Worm (Caenorhabditis elegans) whole organism, L4 larva: ENCODE measurements around the gene glc-4.

ENCODE experiments used
- D1046.2 ChIP-seq: fragments of 200-800 bp; sonication (Bioruptor generic); IDR thresholded peaks from 2 replicates; pipeline ENCODE4 v1.3.6; 2022; ENCODE audit warnings: missing genetic modification characterization, missing compliant biosample characterization
- F10B5.3 ChIP-seq: sonication (generic microtip); optimal IDR thresholded peaks from 2 replicates; lab custom pipeline; 2016; ENCODE audit warnings: mild to moderate bottlenecking, missing genetic modification characterization, missing compliant biosample characterization
- F26F4.8 ChIP-seq: fragments of 200-800 bp; sonication (Bioruptor generic); conservative IDR thresholded peaks from 2 replicates; pipeline ENCODE4 v1.3.6; 2022; ENCODE audit warnings: missing genetic modification characterization, missing compliant biosample characterization
- F37D6.2 ChIP-seq: sonication (generic microtip); optimal IDR thresholded peaks from 2 replicates; lab custom pipeline; 2016; ENCODE audit warnings: mild to moderate bottlenecking, missing genetic modification characterization, missing compliant biosample characterization
- F44E2.7 ChIP-seq: fragments of 200-800 bp; sonication (Bioruptor generic); IDR thresholded peaks from 2 replicates; pipeline ENCODE4 v2.1.2; 2022; ENCODE audit warnings: missing genetic modification characterization, missing compliant biosample characterization
- R02D3.7 ChIP-seq: fragments of 150-350 bp; sonication (generic microtip); optimal IDR thresholded peaks from 3 replicates; lab custom pipeline; 2014; ENCODE audit warnings: missing biosample characterization, missing genetic modification characterization
- Y105C5A.15 ChIP-seq: fragments of 200-800 bp; sonication (Bioruptor generic); IDR thresholded peaks from 2 replicates; pipeline ENCODE4 v1.3.6; 2022; ENCODE audit warnings: missing genetic modification characterization, missing compliant biosample characterization
- aha-1 ChIP-seq: fragments of 150-350 bp; peaks from one replicate; lab custom pipeline; 2014; ENCODE audit warnings: missing biosample characterization, missing genetic modification characterization
- ama-1 ChIP-seq: fragments of 150-350 bp; optimal IDR thresholded peaks from 2 replicates; lab custom pipeline; 2014; ENCODE audit warnings: inconsistent platforms, mixed read lengths
- attf-4 ChIP-seq: sonication (generic microtip); optimal IDR thresholded peaks from 3 replicates; lab custom pipeline; 2017; ENCODE audit warnings: missing biosample characterization, missing genetic modification characterization
- ceh-28 ChIP-seq: fragments of 150-350 bp; optimal IDR thresholded peaks from 2 replicates; lab custom pipeline; 2014; ENCODE audit warnings: missing biosample characterization, missing genetic modification reagents, missing genetic modification characterization
- ceh-32 ChIP-seq: sonication (generic microtip); optimal IDR thresholded peaks from 2 replicates; lab custom pipeline; 2016; ENCODE audit warnings: mild to moderate bottlenecking, missing genetic modification characterization, missing compliant biosample characterization; ENCODE audit not compliant: poor library complexity
- ctbp-1 ChIP-seq: fragments of 200-800 bp; sonication (Bioruptor generic); IDR thresholded peaks from 2 replicates; pipeline ENCODE4 v1.3.6; 2022; ENCODE audit warnings: missing genetic modification reagents, missing genetic modification characterization, missing compliant biosample characterization
- daf-12 ChIP-seq: fragments of 150-350 bp; optimal IDR thresholded peaks from 2 replicates; lab custom pipeline; 2014; ENCODE audit warnings: missing biosample characterization, missing genetic modification reagents, missing genetic modification characterization
- dmd-6 ChIP-seq: fragments of 200-800 bp; sonication (Bioruptor generic); IDR thresholded peaks from 2 replicates; pipeline ENCODE4 v1.3.6; 2022; ENCODE audit warnings: missing genetic modification reagents, missing genetic modification characterization, missing compliant biosample characterization
- dmd-8 ChIP-seq: fragments of 200-800 bp; sonication (Bioruptor generic); IDR thresholded peaks from 2 replicates; pipeline ENCODE4 v1.3.6; 2022; ENCODE audit warnings: missing genetic modification characterization, missing compliant biosample characterization
- dmd-9 ChIP-seq: fragments of 200-800 bp; sonication (Bioruptor generic); IDR thresholded peaks from 2 replicates; pipeline ENCODE4 v1.3.6; 2022; ENCODE audit warnings: missing genetic modification reagents, missing genetic modification characterization, missing compliant biosample characterization
- dpl-1 ChIP-seq: fragments of 150-350 bp; optimal IDR thresholded peaks from 2 replicates; lab custom pipeline; 2014; ENCODE audit warnings: missing biosample characterization, missing genetic modification reagents, missing genetic modification characterization
- duxl-1 ChIP-seq: sonication (generic microtip); optimal IDR thresholded peaks from 2 replicates; lab custom pipeline; 2016; ENCODE audit warnings: mild to moderate bottlenecking, missing genetic modification characterization, moderate library complexity, missing compliant biosample characterization; ENCODE audit not compliant: poor library complexity
- dve-1 ChIP-seq: sonication (generic microtip); optimal IDR thresholded peaks from 2 replicates; lab custom pipeline; 2017; ENCODE audit warnings: antibody characterized with exemption, mild to moderate bottlenecking, missing genetic modification characterization, missing compliant biosample characterization; ENCODE audit not compliant: insufficient read depth
- egl-27 ChIP-seq: sonication (generic microtip); optimal IDR thresholded peaks from 3 replicates; lab custom pipeline; 2017; ENCODE audit warnings: missing biosample characterization, missing genetic modification reagents, missing genetic modification characterization
- fkh-10 ChIP-seq: fragments of 150-350 bp; optimal IDR thresholded peaks from 2 replicates; lab custom pipeline; 2014; ENCODE audit warnings: missing biosample characterization, missing genetic modification reagents, missing genetic modification characterization
- fos-1 ChIP-seq: fragments of 150-350 bp; optimal IDR thresholded peaks from 2 replicates; lab custom pipeline; 2014; ENCODE audit warnings: missing biosample characterization, missing genetic modification characterization
- hlh-11 ChIP-seq: fragments of 200-800 bp; sonication (Bioruptor generic); optimal IDR thresholded peaks from 2 replicates; lab custom pipeline; 2018; ENCODE audit warnings: mild to moderate bottlenecking, missing genetic modification characterization, missing compliant biosample characterization
- hlh-30 ChIP-seq: sonication (generic microtip); optimal IDR thresholded peaks from 2 replicates; lab custom pipeline; 2017; ENCODE audit warnings: antibody characterized with exemption, mild to moderate bottlenecking, missing genetic modification characterization, missing compliant biosample characterization; ENCODE audit not compliant: insufficient read depth
- hmg-1.1 ChIP-seq: fragments of 200-800 bp; sonication (Bioruptor generic); IDR thresholded peaks from 2 replicates; pipeline ENCODE4 v1.3.6; 2022; ENCODE audit warnings: missing genetic modification reagents, missing genetic modification characterization, missing compliant biosample characterization
- lim-7 ChIP-seq: fragments of 200-800 bp; sonication (Bioruptor generic); IDR thresholded peaks from 2 replicates; pipeline ENCODE4 v1.3.6; 2022; ENCODE audit warnings: missing genetic modification characterization, missing compliant biosample characterization
- lin-15B ChIP-seq: fragments of 150-350 bp; sonication (generic microtip); optimal IDR thresholded peaks from 3 replicates; lab custom pipeline; 2014; ENCODE audit warnings: missing biosample characterization, missing genetic modification characterization
- lsy-2 ChIP-seq, 2 experiments: fragments of 150-350 bp in 1 of 2; sonication (generic microtip) in 1 of 2; optimal IDR thresholded peaks; 2 replicates each; lab custom pipeline; 2014 to 2017; ENCODE audit warnings: missing biosample characterization in 2 of 2, missing genetic modification characterization in 2 of 2
- madf-9 ChIP-seq: fragments of 200-800 bp; sonication (Bioruptor generic); conservative IDR thresholded peaks from 2 replicates; pipeline ENCODE4 v1.3.6; 2022; ENCODE audit warnings: missing genetic modification reagents, missing genetic modification characterization, missing compliant biosample characterization
- mdl-1 ChIP-seq, 2 experiments: fragments of 150-350 bp in 1 of 2; sonication (generic microtip) in 1 of 2; optimal IDR thresholded peaks; 2 replicates each; lab custom pipeline; 2014 to 2017; ENCODE audit warnings: missing biosample characterization in 2 of 2, missing genetic modification characterization in 2 of 2
- mep-1 ChIP-seq: fragments of 150-350 bp; sonication (generic microtip); optimal IDR thresholded peaks from 3 replicates; lab custom pipeline; 2014; ENCODE audit warnings: missing biosample characterization, missing genetic modification characterization
- mes-2 ChIP-seq: sonication (generic microtip); optimal IDR thresholded peaks from 2 replicates; lab custom pipeline; 2016; ENCODE audit warnings: missing genotype, mild to moderate bottlenecking, missing genetic modification characterization, missing compliant biosample characterization; ENCODE audit not compliant: poor library complexity, severe bottlenecking
- mxl-3 ChIP-seq: fragments of 200-800 bp; sonication (Bioruptor generic); optimal IDR thresholded peaks from 2 replicates; lab custom pipeline; 2018; ENCODE audit warnings: mild to moderate bottlenecking, missing genetic modification characterization, missing compliant biosample characterization
- nhr-102 ChIP-seq: sonication (generic microtip); optimal IDR thresholded peaks from 2 replicates; lab custom pipeline; 2016; ENCODE audit warnings: mild to moderate bottlenecking, missing genetic modification characterization, moderate library complexity, missing compliant biosample characterization
- nhr-25 ChIP-seq: sonication (generic microtip); optimal IDR thresholded peaks from 2 replicates; lab custom pipeline; 2017; ENCODE audit warnings: missing genetic modification characterization, mild to moderate bottlenecking, missing compliant biosample characterization, antibody characterized with exemption, moderate library complexity, borderline replicate concordance; ENCODE audit not compliant: insufficient read depth
- nhr-42 ChIP-seq: fragments of 200-800 bp; sonication (Bioruptor generic); IDR thresholded peaks from 2 replicates; pipeline ENCODE4 v1.3.6; 2022; ENCODE audit warnings: missing genetic modification characterization, missing compliant biosample characterization
- nhr-48 ChIP-seq: sonication (generic microtip); optimal IDR thresholded peaks from 2 replicates; lab custom pipeline; 2016; ENCODE audit warnings: mild to moderate bottlenecking, missing genetic modification characterization, missing compliant biosample characterization
- nhr-76 ChIP-seq: fragments of 150-350 bp; optimal IDR thresholded peaks from 2 replicates; lab custom pipeline; 2014; ENCODE audit warnings: missing biosample characterization, missing genetic modification characterization
- nhr-77 ChIP-seq: fragments of 150-350 bp; optimal IDR thresholded peaks from 2 replicates; lab custom pipeline; 2014; ENCODE audit warnings: missing biosample characterization, missing genetic modification characterization
- pqm-1 ChIP-seq: sonication (generic microtip); optimal IDR thresholded peaks from 2 replicates; lab custom pipeline; 2017; ENCODE audit warnings: missing biosample characterization, missing genetic modification characterization
- rbr-2 ChIP-seq: sonication (generic microtip); optimal IDR thresholded peaks from 2 replicates; lab custom pipeline; 2016; ENCODE audit warnings: missing genotype, missing genetic modification characterization, missing compliant biosample characterization
- saeg-2 ChIP-seq: fragments of 200-800 bp; sonication (Bioruptor generic); IDR thresholded peaks from 2 replicates; pipeline ENCODE4 v1.3.6; 2022; ENCODE audit warnings: missing genetic modification reagents, missing genetic modification characterization, missing compliant biosample characterization
- set-16 ChIP-seq: fragments of 200-800 bp; sonication (Bioruptor generic); IDR thresholded peaks from 2 replicates; pipeline ENCODE4 v1.3.6; 2022; ENCODE audit warnings: missing genetic modification reagents, missing genetic modification characterization, missing compliant biosample characterization
- skn-1 ChIP-seq: fragments of 150-350 bp; optimal IDR thresholded peaks from 2 replicates; lab custom pipeline; 2014; ENCODE audit warnings: missing biosample characterization, missing genetic modification characterization
- snpc-1.2 ChIP-seq: fragments of 200-800 bp; sonication (Bioruptor generic); IDR thresholded peaks from 2 replicates; pipeline ENCODE4 v1.3.6; 2022; ENCODE audit warnings: missing genetic modification reagents, missing genetic modification characterization, missing compliant biosample characterization
- snpc-4 ChIP-seq: fragments of 150-350 bp; optimal IDR thresholded peaks from 2 replicates; lab custom pipeline; 2014; ENCODE audit warnings: missing biosample characterization, missing genetic modification characterization
- tag-97 ChIP-seq: fragments of 200-800 bp; sonication (Bioruptor generic); IDR thresholded peaks from 2 replicates; pipeline ENCODE4 v1.3.6; 2022; ENCODE audit warnings: missing genetic modification characterization, missing compliant biosample characterization
- unc-130 ChIP-seq: sonication (generic microtip); optimal IDR thresholded peaks from 2 replicates; lab custom pipeline; 2016; ENCODE audit warnings: missing genetic modification reagents, missing genetic modification characterization, missing compliant biosample characterization
- vab-7 ChIP-seq: fragments of 200-800 bp; sonication (Bioruptor generic); IDR thresholded peaks from 2 replicates; pipeline ENCODE4 v1.3.6; 2022; ENCODE audit warnings: missing genetic modification reagents, missing genetic modification characterization, missing compliant biosample characterization
- zfp-2 ChIP-seq: sonication (generic microtip); optimal IDR thresholded peaks from 2 replicates; lab custom pipeline; 2016; ENCODE audit warnings: mild to moderate bottlenecking, missing genetic modification characterization, missing compliant biosample characterization
- zip-2 ChIP-seq: fragments of 150-350 bp; optimal IDR thresholded peaks from 2 replicates; lab custom pipeline; 2014; ENCODE audit warnings: missing biosample characterization, missing genetic modification characterization
- ztf-7 ChIP-seq: fragments of 150-350 bp; optimal IDR thresholded peaks from 2 replicates; lab custom pipeline; 2014; ENCODE audit warnings: missing biosample characterization, missing genetic modification characterization

The glc-4 gene

ce11 chrII:7155392-7155791, 19.4 kb downstream of the glc-4 start, which contains the start of gene C27H5.2:
TSS of gene C27H5.2 (plus strand) at chrII:7155581.
- TF ChIP-seq fkh-10 (no peak), mxl-3 (no peak), ctbp-1 (GFP tag; lab: Robert Waterston, UW) (no peak), mes-2 (tag; lab: Kevin White, UChicago) (peak; percentile 47), hlh-11 (tag; lab: Kevin White, UChicago) (peak; percentile 68), fos-1 (tag; lab: Kevin White, UChicago) (no peak), skn-1 (tag; lab: Kevin White, UChicago) (no peak), daf-12 (tag; lab: Kevin White, UChicago) (no peak), vab-7 (no peak), lin-15B (no peak), egl-27 (tag; lab: Kevin White, UChicago) (no peak), R02D3.7 (tag; lab: Kevin White, UChicago) (no peak), nhr-48 (tag; lab: Kevin White, UChicago) (no peak), aha-1 (tag; lab: Kevin White, UChicago) (no peak), nhr-102 (peak; percentile 20), ceh-28 (tag; lab: Kevin White, UChicago) (no peak), Y105C5A.15 (GFP tag; lab: Robert Waterston, UW) (no peak), dve-1 (tag; lab: Kevin White, UChicago) (peak; percentile 8), F10B5.3 (no peak), ztf-7 (no peak), nhr-25 (tag; lab: Kevin White, UChicago) (no peak), D1046.2 (GFP tag; lab: Robert Waterston, UW) (no peak), nhr-42 (no peak), F26F4.8 (GFP tag; lab: Robert Waterston, UW) (no peak), mep-1 (tag; lab: Kevin White, UChicago) (peak; percentile 29), F44E2.7 (GFP tag; lab: Robert Waterston, UW) (no peak), pqm-1 (tag; lab: Kevin White, UChicago) (no peak), zfp-2 (tag; lab: Kevin White, UChicago) (no peak), tag-97 (no peak), dmd-6 (GFP tag; lab: Robert Waterston, UW) (peak; percentile 7; the same call in 1 of the 2 replicates), F37D6.2 (no peak), lsy-2 (tag; optimal IDR thresholded peaks at IDR 0.05; lab: Kevin White, UChicago) (no peak), dmd-8 (GFP tag; lab: Robert Waterston, UW) (no peak), unc-130 (GFP tag; lab: Kevin White, UChicago) (no peak), snpc-1.2 (no peak), attf-4 (tag; lab: Kevin White, UChicago) (no peak), snpc-4 (tag; lab: Kevin White, UChicago) (no peak), hmg-1.1 (0 out of 2 replicates have a peak, but pooled peaks have one; percentile 18), saeg-2 (GFP tag; lab: Robert Waterston, UW) (no peak), mdl-1 (tag; optimal IDR thresholded peaks at IDR 0.05; lab: Kevin White, UChicago) (no peak), nhr-76 (tag; lab: Kevin White, UChicago) (no peak), set-16 (GFP tag; lab: Robert Waterston, UW) (no peak), ama-1 (peak; percentile 84), dmd-9 (no peak), duxl-1 (tag; lab: Kevin White, UChicago) (no peak), zip-2 (no peak), hlh-30 (peak; percentile 8), rbr-2 (tag; lab: Kevin White, UChicago) (no peak), nhr-77 (no peak), dpl-1 (no peak), lim-7 (GFP tag; lab: Robert Waterston, UW) (no peak), ceh-32 (tag; lab: Kevin White, UChicago) (no peak), madf-9 (GFP tag; lab: Robert Waterston, UW) (no peak)
